Fruit fly (Drosophila melanogaster) whole organism, embryonic: ENCODE results near the gene Lim3.

Experiments used
- Atf3 ChIP-seq: fragments of 200-800 bp; sonication (Bioruptor generic); optimal IDR thresholded peaks from 3 replicates; lab custom pipeline; 2016; ENCODE audit warnings: missing biosample characterization, missing genetic modification characterization
- Blimp-1 ChIP-seq: fragments of 200-800 bp; sonication (Bioruptor generic); optimal IDR thresholded peaks from 3 replicates; lab custom pipeline; 2018; ENCODE audit warnings: missing biosample characterization, missing genetic modification characterization, mild to moderate bottlenecking, moderate library complexity, missing genetic modification reagents
- CG1024 ChIP-seq: fragments of 200-800 bp; sonication (Bioruptor generic); IDR thresholded peaks from 2 replicates; pipeline ENCODE4 v1.3.6; 2022; ENCODE audit warnings: missing biosample characterization, missing genetic modification characterization
- CG10267 ChIP-seq: fragments of 200-800 bp; sonication (Bioruptor generic); optimal IDR thresholded peaks from 2 replicates; lab custom pipeline; 2018; ENCODE audit warnings: missing biosample characterization, mild to moderate bottlenecking, missing genetic modification characterization, moderate library complexity
- CG11093 ChIP-seq: fragments of 200-800 bp; sonication (Bioruptor generic); IDR thresholded peaks from 3 replicates; pipeline ENCODE4 v1.3.6; 2022; ENCODE audit warnings: missing biosample characterization, missing genetic modification characterization
- CG11560 ChIP-seq: fragments of 200-800 bp; sonication (Bioruptor generic); IDR thresholded peaks from 3 replicates; pipeline ENCODE4 v1.3.6; 2022; ENCODE audit warnings: missing biosample characterization, missing genetic modification characterization
- CG12155 ChIP-seq: fragments of 200-800 bp; sonication (Bioruptor generic); optimal IDR thresholded peaks from 3 replicates; lab custom pipeline; 2016; ENCODE audit warnings: missing biosample characterization, missing genetic modification characterization
- CG13287 ChIP-seq: fragments of 200-800 bp; sonication (Bioruptor generic); IDR thresholded peaks from 2 replicates; pipeline ENCODE4 v1.3.6; 2022; ENCODE audit warnings: missing biosample characterization, missing genetic modification characterization; ENCODE audit not compliant: partially characterized antibody
- CG13624 ChIP-seq: fragments of 200-800 bp; sonication (Bioruptor generic); optimal IDR thresholded peaks from 2 replicates; lab custom pipeline; 2016; ENCODE audit warnings: missing biosample characterization, missing genetic modification characterization
- CG14710 ChIP-seq: fragments of 200-800 bp; sonication (Bioruptor generic); optimal IDR thresholded peaks from 3 replicates; lab custom pipeline; 2019; ENCODE audit warnings: missing biosample characterization, mild to moderate bottlenecking, missing genetic modification characterization, moderate library complexity
- CG15073 ChIP-seq: fragments of 200-800 bp; sonication (Bioruptor generic); optimal IDR thresholded peaks from 2 replicates; lab custom pipeline; 2016; ENCODE audit warnings: missing biosample characterization, missing genetic modification characterization
- CG15269 ChIP-seq: fragments of 200-800 bp; sonication (Bioruptor generic); optimal IDR thresholded peaks from 2 replicates; lab custom pipeline; 2018; ENCODE audit warnings: missing biosample characterization, mild to moderate bottlenecking, missing genetic modification characterization, moderate library complexity
- CG15514 ChIP-seq: fragments of 200-800 bp; sonication (Bioruptor generic); optimal IDR thresholded peaks from 3 replicates; lab custom pipeline; 2017; ENCODE audit warnings: missing biosample characterization, missing genetic modification characterization, mild to moderate bottlenecking, moderate library complexity, missing genetic modification reagents
- CG18262 ChIP-seq: fragments of 200-800 bp; optimal IDR thresholded peaks from 3 replicates; lab custom pipeline; 2019; ENCODE audit warnings: missing biosample characterization, mild to moderate bottlenecking, missing genetic modification characterization, moderate library complexity
- CG18476 ChIP-seq: fragments of 200-800 bp; sonication (Bioruptor generic); optimal IDR thresholded peaks from 2 replicates; lab custom pipeline; 2016; ENCODE audit warnings: missing biosample characterization, mild to moderate bottlenecking, missing genetic modification characterization
- CG18599 ChIP-seq: fragments of 200-800 bp; sonication (Bioruptor generic); optimal IDR thresholded peaks from 3 replicates; lab custom pipeline; 2017; ENCODE audit warnings: missing biosample characterization, missing genetic modification characterization, mild to moderate bottlenecking, moderate library complexity, missing genetic modification reagents
- CG2678 ChIP-seq: fragments of 200-800 bp; sonication (Bioruptor generic); optimal IDR thresholded peaks from 3 replicates; lab custom pipeline; 2019; ENCODE audit warnings: missing biosample characterization, mild to moderate bottlenecking, missing genetic modification characterization, moderate library complexity
- CG2875 ChIP-seq: fragments of 200-800 bp; sonication (Bioruptor generic); optimal IDR thresholded peaks from 2 replicates; lab custom pipeline; 2017; ENCODE audit warnings: missing biosample characterization, mild to moderate bottlenecking, missing genetic modification characterization, missing genetic modification reagents
- CG30403 ChIP-seq: fragments of 200-800 bp; sonication (Bioruptor generic); optimal IDR thresholded peaks from 3 replicates; lab custom pipeline; 2016; ENCODE audit warnings: missing biosample characterization, missing genetic modification characterization
- CG31224 ChIP-seq: fragments of 200-800 bp; sonication (Bioruptor generic); IDR thresholded peaks from 2 replicates; pipeline ENCODE4 v1.3.6; 2022; ENCODE audit warnings: missing biosample characterization, missing genetic modification characterization
- CG31441 ChIP-seq: fragments of 200-800 bp; sonication (Bioruptor generic); IDR thresholded peaks from 2 replicates; pipeline ENCODE4 v1.3.6; 2022; ENCODE audit warnings: missing biosample characterization, missing genetic modification characterization
- CG4424 ChIP-seq: fragments of 200-800 bp; sonication (Bioruptor generic); optimal IDR thresholded peaks from 3 replicates; lab custom pipeline; 2016; ENCODE audit warnings: missing biosample characterization, missing genetic modification characterization
- CG7963 ChIP-seq: fragments of 200-800 bp; sonication (Bioruptor generic); IDR thresholded peaks from 3 replicates; pipeline ENCODE4 v1.3.6; 2022; ENCODE audit warnings: missing biosample characterization, missing genetic modification characterization; ENCODE audit not compliant: partially characterized antibody
- CG9817 ChIP-seq: fragments of 200-800 bp; sonication (Bioruptor generic); optimal IDR thresholded peaks from 2 replicates; lab custom pipeline; 2018; ENCODE audit warnings: missing biosample characterization, mild to moderate bottlenecking, missing genetic modification characterization, moderate library complexity
- Dp ChIP-seq: fragments of 200-800 bp; sonication (Bioruptor generic); optimal IDR thresholded peaks from 2 replicates; lab custom pipeline; 2018; ENCODE audit warnings: missing biosample characterization, mild to moderate bottlenecking, missing genetic modification characterization, moderate library complexity
- E2f1 ChIP-seq: fragments of 200-800 bp; sonication (Bioruptor generic); IDR thresholded peaks from 2 replicates; pipeline ENCODE4 v1.3.6; 2022; ENCODE audit warnings: missing biosample characterization, missing genetic modification characterization
- Ets65A ChIP-seq: fragments of 200-800 bp; sonication (Bioruptor generic); peaks from one replicate; lab custom pipeline; 2016; ENCODE audit warnings: missing biosample characterization, missing genetic modification characterization
- H15 ChIP-seq: fragments of 200-800 bp; sonication (Bioruptor generic); IDR thresholded peaks from 3 replicates; pipeline ENCODE4 v1.3.6; 2022; ENCODE audit warnings: missing biosample characterization, missing genetic modification characterization
- HLH4C ChIP-seq: fragments of 200-800 bp; sonication (Bioruptor generic); IDR thresholded peaks from 3 replicates; pipeline ENCODE4 v1.3.6; 2022; ENCODE audit warnings: missing biosample characterization, missing genetic modification characterization; ENCODE audit not compliant: partially characterized antibody
- Nf-YC ChIP-seq: fragments of 200-800 bp; optimal IDR thresholded peaks from 3 replicates; lab custom pipeline; 2019; ENCODE audit warnings: missing biosample characterization, mild to moderate bottlenecking, missing genetic modification characterization, moderate library complexity
- NfI ChIP-seq: fragments of 200-800 bp; sonication (Bioruptor generic); optimal IDR thresholded peaks from 3 replicates; lab custom pipeline; 2018; ENCODE audit warnings: missing biosample characterization, mild to moderate bottlenecking, missing genetic modification characterization, moderate library complexity
- Rfx ChIP-seq: fragments of 200-800 bp; sonication (Bioruptor generic); IDR thresholded peaks from 2 replicates; pipeline ENCODE4 v1.3.6; 2022; ENCODE audit warnings: missing biosample characterization, missing genetic modification characterization
- dm ChIP-seq: fragments of 200-800 bp; sonication (Bioruptor generic); optimal IDR thresholded peaks from 3 replicates; lab custom pipeline; 2016; ENCODE audit warnings: missing biosample characterization, missing genetic modification characterization
- dpn ChIP-seq, 2 experiments: fragments of 200-800 bp; sonication (Bioruptor generic); optimal IDR thresholded peaks; 3 replicates each; lab custom pipeline; 2016; ENCODE audit warnings: missing biosample characterization in 2 of 2, missing genetic modification characterization in 2 of 2
- dysf ChIP-seq: fragments of 200-800 bp; sonication (Bioruptor generic); IDR thresholded peaks from 3 replicates; pipeline ENCODE4 v1.3.6; 2022; ENCODE audit warnings: missing biosample characterization, missing genetic modification characterization
- en ChIP-seq: fragments of 200-800 bp; sonication (Bioruptor generic); optimal IDR thresholded peaks from 2 replicates; lab custom pipeline; 2016; ENCODE audit warnings: missing biosample characterization, missing genetic modification characterization
- gcm ChIP-seq: fragments of 200-800 bp; sonication (Bioruptor generic); optimal IDR thresholded peaks from 2 replicates; lab custom pipeline; 2019; ENCODE audit warnings: missing biosample characterization, mild to moderate bottlenecking, missing genetic modification characterization, moderate library complexity
- gcm2 ChIP-seq: fragments of 200-800 bp; sonication (Bioruptor generic); optimal IDR thresholded peaks from 2 replicates; lab custom pipeline; 2016; ENCODE audit warnings: missing biosample characterization, missing genetic modification characterization
- grn ChIP-seq: fragments of 200-800 bp; sonication (Bioruptor generic); optimal IDR thresholded peaks from 3 replicates; lab custom pipeline; 2017; ENCODE audit warnings: missing biosample characterization, missing genetic modification characterization
- gro ChIP-seq: fragments of 200-800 bp; sonication (Bioruptor generic); optimal IDR thresholded peaks from 2 replicates; lab custom pipeline; 2016; ENCODE audit warnings: missing biosample characterization, missing genetic modification characterization
- ham ChIP-seq: fragments of 200-800 bp; sonication (Bioruptor generic); IDR thresholded peaks from 2 replicates; pipeline ENCODE4 v1.3.6; 2022; ENCODE audit warnings: missing biosample characterization, missing genetic modification characterization
- jing ChIP-seq: fragments of 200-800 bp; sonication (Bioruptor generic); optimal IDR thresholded peaks from 2 replicates; lab custom pipeline; 2018; ENCODE audit warnings: missing biosample characterization, mild to moderate bottlenecking, missing genetic modification characterization
- jumu ChIP-seq: fragments of 200-800 bp; sonication (Bioruptor generic); optimal IDR thresholded peaks from 3 replicates; lab custom pipeline; 2016; ENCODE audit warnings: missing biosample characterization, missing genetic modification characterization
- knrl ChIP-seq: fragments of 200-800 bp; sonication (Bioruptor generic); IDR thresholded peaks from 3 replicates; pipeline ENCODE4 v1.3.6; 2022; ENCODE audit warnings: missing biosample characterization, missing genetic modification characterization; ENCODE audit not compliant: partially characterized antibody
- lilli ChIP-seq: fragments of 200-800 bp; sonication (Bioruptor generic); optimal IDR thresholded peaks from 3 replicates; lab custom pipeline; 2016; ENCODE audit warnings: missing biosample characterization, missing genetic modification characterization
- mld ChIP-seq: fragments of 200-800 bp; sonication (Bioruptor generic); IDR thresholded peaks from 3 replicates; pipeline ENCODE4 v1.3.6; 2022; ENCODE audit warnings: missing biosample characterization, missing genetic modification characterization; ENCODE audit not compliant: partially characterized antibody
- nom ChIP-seq: fragments of 200-800 bp; sonication (Bioruptor generic); optimal IDR thresholded peaks from 2 replicates; lab custom pipeline; 2017; ENCODE audit warnings: missing biosample characterization, missing genetic modification characterization, mild to moderate bottlenecking, moderate library complexity, missing genetic modification reagents
- row ChIP-seq: fragments of 200-800 bp; sonication (Bioruptor generic); IDR thresholded peaks from 3 replicates; pipeline ENCODE4 v1.3.6; 2022; ENCODE audit warnings: missing biosample characterization, missing genetic modification characterization
- schlank ChIP-seq: fragments of 200-800 bp; sonication (Bioruptor generic); optimal IDR thresholded peaks from 2 replicates; lab custom pipeline; 2018; ENCODE audit warnings: missing biosample characterization, mild to moderate bottlenecking, missing genetic modification characterization
- seq ChIP-seq: fragments of 200-800 bp; sonication (Bioruptor generic); IDR thresholded peaks from 2 replicates; pipeline ENCODE4 v1.3.6; 2022; ENCODE audit warnings: missing biosample characterization, missing genetic modification characterization
- z ChIP-seq: fragments of 200-800 bp; sonication (Bioruptor generic); IDR thresholded peaks from 3 replicates; pipeline ENCODE4 v1.3.6; 2022; ENCODE audit warnings: missing biosample characterization, missing genetic modification characterization

The Lim3 gene

DNA sequence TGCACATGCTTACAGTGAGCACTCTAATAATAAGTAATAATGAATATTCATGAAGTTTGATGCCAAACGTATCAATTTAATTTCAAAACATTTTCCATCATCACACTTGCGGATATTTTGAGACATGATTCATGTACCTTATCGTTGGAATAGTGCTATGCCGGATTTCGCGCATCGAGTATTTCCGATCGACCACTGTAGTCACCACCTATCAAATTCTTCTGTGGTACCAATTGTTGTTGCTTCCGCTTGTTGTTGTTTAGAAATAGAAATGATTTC lies 32.7 kb upstream of the Lim3 start (continued):
- TF ChIP-seq CG1024 (GFP tag; lab: Robert Waterston, UW): no peak
- no peak for TF ChIP-seq nom (GFP tag; lab: Kevin White, UChicago)
- TF ChIP-seq lilli (GFP tag; lab: Kevin White, UChicago): peak; percentile 62
- TF ChIP-seq dm: no peak
- peak; percentile 24 for TF ChIP-seq CG12155
- no peak for TF ChIP-seq CG2875 (GFP tag; lab: Kevin White, UChicago)
- no peak for TF ChIP-seq en
- TF ChIP-seq ham: no peak
- TF ChIP-seq gcm2 (GFP tag; lab: Kevin White, UChicago): no peak
- peak; percentile 53 for TF ChIP-seq dysf (GFP tag; lab: Robert Waterston, UW)
- peak; percentile 65 for TF ChIP-seq Rfx
- TF ChIP-seq schlank (tag; lab: Kevin White, UChicago): no peak
- no peak for TF ChIP-seq H15 (GFP tag; lab: Robert Waterston, UW)
- TF ChIP-seq CG11560: peak; percentile 52; the same call in 1 of the 3 replicates
- peak; percentile 1 for TF ChIP-seq CG15269 (tag; lab: Kevin White, UChicago)
- no peak for TF ChIP-seq jing (GFP tag; lab: Kevin White, UChicago)
- TF ChIP-seq CG14710 (tag; lab: Kevin White, UChicago): no peak
- no peak for TF ChIP-seq CG13287
- TF ChIP-seq CG13624 (GFP tag; lab: Kevin White, UChicago): peak; percentile 66
- TF ChIP-seq CG15514: peak; percentile 50
- no peak for TF ChIP-seq mld
- 0 out of 3 replicates have a peak, but pooled peaks have one; percentile 22 for TF ChIP-seq CG11093
- TF ChIP-seq CG10267: no peak
- no peak for TF ChIP-seq CG18262 (tag; lab: Kevin White, UChicago)
- no peak for TF ChIP-seq Dp (GFP tag; lab: Kevin White, UChicago)
- TF ChIP-seq CG7963 (GFP tag; lab: Robert Waterston, UW): no peak
- peak; percentile 55 for TF ChIP-seq CG2678 (tag; lab: Kevin White, UChicago)
- peak; percentile 68 for TF ChIP-seq CG18599 (GFP tag; lab: Kevin White, UChicago)
- no peak for TF ChIP-seq HLH4C
- TF ChIP-seq CG15073 (GFP tag; lab: Kevin White, UChicago): no peak
- no peak for TF ChIP-seq knrl (GFP tag; lab: Robert Waterston, UW)
- no peak for TF ChIP-seq Atf3 (GFP tag; lab: Kevin White, UChicago)
- peak; percentile 66 for TF ChIP-seq row (GFP tag; lab: Robert Waterston, UW)
- no peak for TF ChIP-seq gcm (GFP tag; lab: Kevin White, UChicago)
- TF ChIP-seq CG18476 (GFP tag; lab: Kevin White, UChicago): no peak
- no peak for TF ChIP-seq grn
- no peak for TF ChIP-seq z (GFP tag; lab: Robert Waterston, UW)
- no peak for TF ChIP-seq Nf-YC (tag; lab: Kevin White, UChicago)
- TF ChIP-seq CG4424 (GFP tag; lab: Kevin White, UChicago): no peak
- TF ChIP-seq CG30403 (GFP tag; lab: Kevin White, UChicago): peak; percentile 18
- TF ChIP-seq Blimp-1 (GFP tag; lab: Kevin White, UChicago): no peak
- peak; percentile 53 for TF ChIP-seq gro (GFP tag; lab: Kevin White, UChicago)
- TF ChIP-seq E2f1 (GFP tag; lab: Robert Waterston, UW): no peak
- peak; percentile 60 for TF ChIP-seq seq (GFP tag; lab: Robert Waterston, UW)
- TF ChIP-seq dpn (GFP tag; optimal IDR thresholded peaks at IDR 0.05; lab: Kevin White, UChicago): peak in 1 of 2 experiments; percentile 0
- peak; percentile 30 for TF ChIP-seq CG9817 (tag; lab: Kevin White, UChicago)
- TF ChIP-seq CG31441 (GFP tag; lab: Robert Waterston, UW): no peak
- TF ChIP-seq Ets65A (GFP tag; lab: Kevin White, UChicago): peak; percentile 63
- 0 out of 2 replicates have a peak, but pooled peaks have one; percentile 14 for TF ChIP-seq CG31224
- no peak for TF ChIP-seq jumu
- TF ChIP-seq NfI (GFP tag; lab: Kevin White, UChicago): peak; percentile 5
